Worm (Caenorhabditis elegans): Measurements from ENCODE around the gene coa-3.

- TF ChIP-seq pha-4 (tag; optimal IDR thresholded peaks at IDR 0.05) = no peak
- TF ChIP-seq pqm-1 (tag; optimal IDR thresholded peaks at IDR 0.05) = no peak
- TF ChIP-seq aly-2 (tag; optimal IDR thresholded peaks at IDR 0.05) = no peak
- no peak for TF ChIP-seq nhr-25 (tag; optimal IDR thresholded peaks at IDR 0.05)
- no peak for TF ChIP-seq snpc-4 (tag; optimal IDR thresholded peaks at IDR 0.05)
- TF ChIP-seq nhr-28 (tag; optimal IDR thresholded peaks at IDR 0.05) = no peak
- TF ChIP-seq jun-1 (tag; optimal IDR thresholded peaks at IDR 0.05) = no peak
- no peak for TF ChIP-seq sea-2 (GFP tag; optimal IDR thresholded peaks at IDR 0.05)
- no peak for TF ChIP-seq nhr-11 (tag; optimal IDR thresholded peaks at IDR 0.05)
- TF ChIP-seq fkh-10 (GFP tag; optimal IDR thresholded peaks at IDR 0.05) = no peak
Measured at ce11 chrII:4621650-4622049, 19.2 kb upstream of the coa-3 start, which contains the start of gene clec-139.
